Fruit fly (Drosophila melanogaster) whole organism, adult: Measurements from ENCODE around the gene CG43336.

ENCODE experiments used
- CG11617 ChIP-seq: fragments of 200-800 bp; sonication (Bioruptor generic); optimal IDR thresholded peaks from 2 replicates; lab custom pipeline; 2017; ENCODE audit warnings: mild to moderate bottlenecking, missing biosample characterization, missing genetic modification reagents, missing genetic modification characterization
- CG12768 ChIP-seq: fragments of 200-800 bp; sonication (Bioruptor generic); optimal IDR thresholded peaks from 2 replicates; lab custom pipeline; 2017; ENCODE audit warnings: missing biosample characterization, missing genetic modification characterization, mild to moderate bottlenecking, moderate library complexity, missing genetic modification reagents
- CG14711 ChIP-seq: fragments of 200-800 bp; sonication (Bioruptor generic); optimal IDR thresholded peaks from 2 replicates; lab custom pipeline; 2018; ENCODE audit warnings: missing biosample characterization, mild to moderate bottlenecking, missing genetic modification characterization, moderate library complexity
- CG1620 ChIP-seq: fragments of 200-800 bp; sonication (Bioruptor generic); optimal IDR thresholded peaks from 2 replicates; lab custom pipeline; 2016; ENCODE audit warnings: missing biosample characterization, missing genetic modification characterization
- CG33017 ChIP-seq: fragments of 200-800 bp; sonication (Bioruptor generic); optimal IDR thresholded peaks from 2 replicates; lab custom pipeline; 2018; ENCODE audit warnings: missing biosample characterization, mild to moderate bottlenecking, missing genetic modification characterization, moderate library complexity
- CG5204 ChIP-seq: fragments of 200-800 bp; sonication (Bioruptor generic); optimal IDR thresholded peaks from 2 replicates; lab custom pipeline; 2016; ENCODE audit warnings: missing biosample characterization, missing genetic modification characterization
- CG7045 ChIP-seq: fragments of 200-800 bp; sonication (Bioruptor generic); optimal IDR thresholded peaks from 2 replicates; lab custom pipeline; 2017; ENCODE audit warnings: missing biosample characterization, mild to moderate bottlenecking, missing genetic modification characterization
- CG7101 ChIP-seq: fragments of 200-800 bp; sonication (Bioruptor generic); optimal IDR thresholded peaks from 2 replicates; lab custom pipeline; 2018; ENCODE audit warnings: missing biosample characterization, mild to moderate bottlenecking, missing genetic modification characterization, moderate library complexity
- Clk ChIP-seq: fragments of 200-800 bp; sonication (Bioruptor generic); optimal IDR thresholded peaks from 2 replicates; lab custom pipeline; 2017; ENCODE audit warnings: missing biosample characterization, missing genetic modification characterization
- Crg-1 ChIP-seq: fragments of 200-800 bp; sonication (Bioruptor generic); optimal IDR thresholded peaks from 2 replicates; lab custom pipeline; 2016; ENCODE audit warnings: missing biosample characterization, missing genetic modification characterization
- Hr96 ChIP-seq: fragments of 200-800 bp; sonication (Bioruptor generic); optimal IDR thresholded peaks from 2 replicates; lab custom pipeline; 2016; ENCODE audit warnings: missing biosample characterization, missing genetic modification characterization
- Mnt ChIP-seq: fragments of 200-800 bp; sonication (Bioruptor generic); optimal IDR thresholded peaks from 2 replicates; lab custom pipeline; 2016; ENCODE audit warnings: missing biosample characterization, mild to moderate bottlenecking, missing genetic modification characterization
- bab1 ChIP-seq: fragments of 200-800 bp; sonication (Bioruptor generic); optimal IDR thresholded peaks from 3 replicates; lab custom pipeline; 2019; ENCODE audit warnings: missing biosample characterization, mild to moderate bottlenecking, missing genetic modification characterization, moderate library complexity
- cic ChIP-seq: fragments of 200-800 bp; sonication (Bioruptor generic); optimal IDR thresholded peaks from 2 replicates; lab custom pipeline; 2017; ENCODE audit warnings: missing biosample characterization, mild to moderate bottlenecking, missing genetic modification characterization, moderate library complexity
- cnc ChIP-seq, 2 experiments: fragments of >200 bp; optimal IDR thresholded peaks; 2 replicates each; lab custom pipeline; 2017
- kay ChIP-seq: fragments of 200-800 bp; sonication (Bioruptor generic); peaks from one replicate; lab custom pipeline; 2016; ENCODE audit warnings: missing biosample characterization, missing genetic modification characterization, borderline replicate concordance
- ovo ChIP-seq: fragments of 200-800 bp; sonication (Bioruptor generic); optimal IDR thresholded peaks from 2 replicates; lab custom pipeline; 2016; ENCODE audit warnings: missing biosample characterization, missing genetic modification characterization
- pad ChIP-seq: fragments of 200-800 bp; sonication (Bioruptor generic); optimal IDR thresholded peaks from 3 replicates; lab custom pipeline; 2017; ENCODE audit warnings: missing biosample characterization, missing genetic modification characterization, mild to moderate bottlenecking, moderate library complexity, missing genetic modification reagents
- tj ChIP-seq: fragments of 200-800 bp; sonication (Bioruptor generic); optimal IDR thresholded peaks from 3 replicates; lab custom pipeline; 2017; ENCODE audit warnings: missing biosample characterization, mild to moderate bottlenecking, missing genetic modification characterization, moderate library complexity
- toe ChIP-seq: fragments of 200-800 bp; sonication (Bioruptor generic); optimal IDR thresholded peaks from 2 replicates; lab custom pipeline; 2016; ENCODE audit warnings: missing biosample characterization, missing genetic modification characterization

CG43336 gene

dm6 chr3R:15666900-15667507 lies 30.0 kb downstream of the CG43336 start:
- TF ChIP-seq CG11617 (GFP tag; lab: Kevin White, UChicago) (no peak), Mnt (GFP tag; lab: Kevin White, UChicago) (no peak), CG7045 (GFP tag; lab: Kevin White, UChicago) (no peak), CG12768 (GFP tag; lab: Kevin White, UChicago) (no peak), CG14711 (tag; lab: Kevin White, UChicago) (no peak), CG1620 (GFP tag; lab: Kevin White, UChicago) (no peak), toe (no peak), Clk (no peak), Hr96 (GFP tag; lab: Kevin White, UChicago) (no peak), cnc (optimal IDR thresholded peaks at IDR 0.05; lab: Kevin White, UChicago) (no peak), pad (GFP tag; lab: Kevin White, UChicago) (no peak), CG33017 (tag; lab: Kevin White, UChicago) (no peak), cic (no peak), CG5204 (no peak), CG7101 (tag; lab: Kevin White, UChicago) (no peak), kay (GFP tag; lab: Kevin White, UChicago) (no peak), bab1 (GFP tag; lab: Kevin White, UChicago) (no peak)

- TF ChIP-seq Clk: no peak
- no peak for TF ChIP-seq CG12768 (GFP tag; lab: Kevin White, UChicago)
- TF ChIP-seq CG1620 (GFP tag; lab: Kevin White, UChicago): no peak
- TF ChIP-seq CG11617 (GFP tag; lab: Kevin White, UChicago): no peak
- TF ChIP-seq CG14711 (tag; lab: Kevin White, UChicago): no peak
- TF ChIP-seq Crg-1 (GFP tag; lab: Kevin White, UChicago): no peak
- TF ChIP-seq Mnt (GFP tag; lab: Kevin White, UChicago): no peak
- no peak for TF ChIP-seq pad (GFP tag; lab: Kevin White, UChicago)
- TF ChIP-seq CG7045 (GFP tag; lab: Kevin White, UChicago): no peak
- no peak for TF ChIP-seq ovo (GFP tag; lab: Kevin White, UChicago)
- TF ChIP-seq CG33017 (tag; lab: Kevin White, UChicago): no peak
- TF ChIP-seq tj (GFP tag; lab: Kevin White, UChicago): no peak
- TF ChIP-seq bab1 (GFP tag; lab: Kevin White, UChicago): no peak
- no peak for TF ChIP-seq cic
- no peak for TF ChIP-seq CG5204
- TF ChIP-seq CG7101 (tag; lab: Kevin White, UChicago): no peak
Observed at dm6 chr3R:15668863-15669491, 32.0 kb downstream of the CG43336 start.

DNA sequence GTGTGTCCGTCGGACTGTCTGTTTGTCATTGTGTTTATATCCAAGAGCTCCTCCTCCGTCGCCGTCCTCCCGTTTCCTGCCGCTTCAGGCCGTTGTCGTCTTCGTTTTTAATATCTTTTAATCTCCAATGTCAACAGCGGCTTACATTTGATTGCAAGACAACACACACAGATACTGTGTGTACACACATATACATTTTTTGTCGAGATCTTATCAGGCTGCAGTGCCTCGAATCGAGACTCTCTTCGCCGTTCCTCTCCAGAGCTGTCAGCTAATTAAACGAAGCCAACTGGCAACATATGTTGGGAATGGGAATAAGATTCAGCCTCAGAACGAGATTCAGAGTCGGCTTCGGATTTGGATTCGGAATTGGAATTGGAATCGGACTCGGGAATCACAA lies 33.6 kb downstream of the CG43336 start:
- TF ChIP-seq CG11617 (GFP tag; lab: Kevin White, UChicago): no peak
- no peak for TF ChIP-seq CG5204
- no peak for TF ChIP-seq cnc (optimal IDR thresholded peaks at IDR 0.05; lab: Kevin White, UChicago)
- TF ChIP-seq ovo (GFP tag; lab: Kevin White, UChicago): no peak
- TF ChIP-seq kay (GFP tag; lab: Kevin White, UChicago): no peak
- no peak for TF ChIP-seq CG1620 (GFP tag; lab: Kevin White, UChicago)
- TF ChIP-seq cic: no peak
- no peak for TF ChIP-seq Crg-1 (GFP tag; lab: Kevin White, UChicago)
- TF ChIP-seq Hr96 (GFP tag; lab: Kevin White, UChicago): no peak
- no peak for TF ChIP-seq CG12768 (GFP tag; lab: Kevin White, UChicago)

DNA sequence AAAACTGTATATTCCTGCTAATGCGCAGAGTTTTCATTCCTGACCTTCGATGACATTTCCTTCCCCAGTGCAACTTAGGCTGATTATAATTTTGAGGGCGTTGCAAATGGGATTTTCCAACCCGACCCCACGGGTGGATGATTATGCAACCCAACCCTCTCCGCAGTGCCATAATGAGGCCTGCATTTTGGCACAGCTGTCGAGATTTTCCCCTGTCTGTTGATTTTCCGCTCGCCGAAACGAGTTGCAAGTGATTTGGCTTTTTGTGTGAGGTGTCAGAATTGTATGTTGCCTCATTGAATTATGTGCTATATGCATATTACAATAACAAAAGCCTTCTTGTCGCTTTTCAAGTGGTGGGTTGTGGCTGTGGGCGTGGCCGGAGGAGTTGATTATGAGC lies 35.3 kb downstream of the CG43336 start:
- TF ChIP-seq Mnt (GFP tag; lab: Kevin White, UChicago): no peak
- TF ChIP-seq cic: no peak
- TF ChIP-seq Clk: no peak
- TF ChIP-seq bab1 (GFP tag; lab: Kevin White, UChicago): no peak
- no peak for TF ChIP-seq ovo (GFP tag; lab: Kevin White, UChicago)
- no peak for TF ChIP-seq CG11617 (GFP tag; lab: Kevin White, UChicago)
- no peak for TF ChIP-seq Hr96 (GFP tag; lab: Kevin White, UChicago)
- TF ChIP-seq tj (GFP tag; lab: Kevin White, UChicago): no peak
- TF ChIP-seq pad (GFP tag; lab: Kevin White, UChicago): no peak
- no peak for TF ChIP-seq cnc (optimal IDR thresholded peaks at IDR 0.05; lab: Kevin White, UChicago)
- TF ChIP-seq kay (GFP tag; lab: Kevin White, UChicago): no peak

dm6 chr3R:15673248-15673647 lies 36.3 kb downstream of the CG43336 start:
- TF ChIP-seq CG11617 (GFP tag; lab: Kevin White, UChicago) (no peak), kay (GFP tag; lab: Kevin White, UChicago) (no peak), CG33017 (tag; lab: Kevin White, UChicago) (no peak), bab1 (GFP tag; lab: Kevin White, UChicago) (no peak), toe (no peak), Hr96 (GFP tag; lab: Kevin White, UChicago) (no peak), cnc (optimal IDR thresholded peaks at IDR 0.05; lab: Kevin White, UChicago) (no peak), cic (no peak), Crg-1 (GFP tag; lab: Kevin White, UChicago) (no peak), CG14711 (tag; lab: Kevin White, UChicago) (no peak), tj (GFP tag; lab: Kevin White, UChicago) (no peak), CG1620 (GFP tag; lab: Kevin White, UChicago) (no peak)
